Fruit fly (Drosophila melanogaster): ENCODE measurements around the gene Klp67A.
A peak's percentile ranks its signal among the peaks of the same experiment; 100 is the strongest.

The Klp67A gene

dm6 chr3L:9381602-9382001 is 14.8 kb upstream of the Klp67A start, which contains the start of gene Hsp23 (continued):
- no peak for TF ChIP-seq dac (GFP tag; optimal IDR thresholded peaks at IDR 0.05)
- no peak for TF ChIP-seq CG16779 (tag; optimal IDR thresholded peaks at IDR 0.05)
- TF ChIP-seq Hr38 (GFP tag; optimal IDR thresholded peaks at IDR 0.05) = no peak
- TF ChIP-seq Gug (GFP tag; IDR thresholded peaks at IDR 0.05) = no peak
- no peak for TF ChIP-seq pdm3 (GFP tag; optimal IDR thresholded peaks at IDR 0.05)
- TF ChIP-seq dsx (GFP tag; optimal IDR thresholded peaks at IDR 0.05; ENCODE audit: poor library complexity, severe bottlenecking) = peak; percentile 33
- peak; percentile 35 for TF ChIP-seq net (GFP tag; optimal IDR thresholded peaks at IDR 0.05)
- peak; percentile 92 for TF ChIP-seq Blimp-1 (GFP tag; optimal IDR thresholded peaks at IDR 0.05)
- TF ChIP-seq lz (GFP tag; optimal IDR thresholded peaks at IDR 0.05) = peak; percentile 20
- TF ChIP-seq CG32006 (GFP tag; optimal IDR thresholded peaks at IDR 0.05) = no peak
- TF ChIP-seq vri (GFP tag; optimal IDR thresholded peaks at IDR 0.05) = peak; percentile 57
- no peak for TF ChIP-seq CG8319 (GFP tag; optimal IDR thresholded peaks at IDR 0.05)
- peak; percentile 30 for TF ChIP-seq topi (GFP tag; optimal IDR thresholded peaks at IDR 0.05)
- TF ChIP-seq spab (GFP tag; optimal IDR thresholded peaks at IDR 0.05) = no peak
- no peak for TF ChIP-seq Hr4 (GFP tag; optimal IDR thresholded peaks at IDR 0.05)

dm6 chr3L:9380344-9380849 is 13.6 kb upstream of the Klp67A start:
- TF ChIP-seq CG11762 (GFP tag; optimal IDR thresholded peaks at IDR 0.05; ENCODE audit: insufficient read depth) = no peak
- TF ChIP-seq svp (GFP tag) = peak; percentile 73
- TF ChIP-seq Eip78C (GFP tag) = peak; percentile 49
- no peak for TF ChIP-seq achi (GFP tag; optimal IDR thresholded peaks at IDR 0.05)
- TF ChIP-seq CG6808 (GFP tag; optimal IDR thresholded peaks at IDR 0.05) = peak; percentile 20
- peak; percentile 7; the same call in 1 of the 2 replicates for TF ChIP-seq CG15336 (GFP tag; IDR thresholded peaks at IDR 0.05)
- peak; percentile 6 to 12 for TF ChIP-seq ss (GFP tag; optimal IDR thresholded peaks at IDR 0.05)
- no peak for TF ChIP-seq CG34406 (GFP tag; optimal IDR thresholded peaks at IDR 0.05)

dm6 chr3L:9379484-9380343 is 12.9 kb upstream of the Klp67A start, which contains the start of gene Hsp67Ba:
Hsp67Ba (minus strand) TSS chr3L:9379534.
- TF ChIP-seq CG8119 (GFP tag; IDR thresholded peaks at IDR 0.05) (0 out of 3 replicates have a peak, but pooled peaks have one; percentile 18), achi (GFP tag; optimal IDR thresholded peaks at IDR 0.05) (no peak), topi (GFP tag; optimal IDR thresholded peaks at IDR 0.05) (no peak), CG6854 (GFP tag; optimal IDR thresholded peaks at IDR 0.05) (peak; percentile 21), Ets96B (tag; optimal IDR thresholded peaks at IDR 0.05) (no peak), CG15336 (GFP tag; IDR thresholded peaks at IDR 0.05) (0 out of 2 replicates have a peak, but pooled peaks have one; percentile 7), CG6792 (GFP tag; optimal IDR thresholded peaks at IDR 0.05) (no peak), Eip78C (GFP tag) (peak; percentile 76), ss (GFP tag; optimal IDR thresholded peaks at IDR 0.05) (peak; percentile 5 to 47), eg (GFP tag; IDR thresholded peaks at IDR 0.05) (0 out of 3 replicates have a peak, but pooled peaks have one; percentile 25), CG11762 (GFP tag; optimal IDR thresholded peaks at IDR 0.05; ENCODE audit: insufficient read depth) (no peak), fkh (GFP tag; optimal IDR thresholded peaks at IDR 0.05) (no peak), Sox15 (GFP tag; optimal IDR thresholded peaks at IDR 0.05) (no peak), vri (GFP tag; optimal IDR thresholded peaks at IDR 0.05) (no peak), CG11902 (GFP tag; optimal IDR thresholded peaks at IDR 0.05) (no peak), CG9139 (GFP tag; optimal IDR thresholded peaks at IDR 0.05) (peak; percentile 23), OdsH (GFP tag; optimal IDR thresholded peaks at IDR 0.05) (no peak), Ets21C (GFP tag; optimal IDR thresholded peaks at IDR 0.05) (no peak), Eip93F (GFP tag; optimal IDR thresholded peaks at IDR 0.05) (peak; percentile 41), Smox (GFP tag; optimal IDR thresholded peaks at IDR 0.05) (no peak), CG6808 (GFP tag; optimal IDR thresholded peaks at IDR 0.05) (peak; percentile 51), CG10669 (GFP tag; optimal IDR thresholded peaks at IDR 0.05) (no peak), CG6276 (GFP tag; optimal IDR thresholded peaks at IDR 0.05) (no peak), Sox14 (GFP tag; optimal IDR thresholded peaks at IDR 0.05) (peak; percentile 67), Blimp-1 (GFP tag; optimal IDR thresholded peaks at IDR 0.05) (no peak), CG6163 (GFP tag; IDR thresholded peaks at IDR 0.05) (no peak; the same call in 2 of the 3 replicates), fd59A (GFP tag; optimal IDR thresholded peaks at IDR 0.05) (no peak), svp (GFP tag) (peak; percentile 34), dac (GFP tag; optimal IDR thresholded peaks at IDR 0.05) (no peak), Hr39 (GFP tag; optimal IDR thresholded peaks at IDR 0.05) (no peak)
